Fruit fly (Drosophila melanogaster): ENCODE data around the gene CG9649.

DNA sequence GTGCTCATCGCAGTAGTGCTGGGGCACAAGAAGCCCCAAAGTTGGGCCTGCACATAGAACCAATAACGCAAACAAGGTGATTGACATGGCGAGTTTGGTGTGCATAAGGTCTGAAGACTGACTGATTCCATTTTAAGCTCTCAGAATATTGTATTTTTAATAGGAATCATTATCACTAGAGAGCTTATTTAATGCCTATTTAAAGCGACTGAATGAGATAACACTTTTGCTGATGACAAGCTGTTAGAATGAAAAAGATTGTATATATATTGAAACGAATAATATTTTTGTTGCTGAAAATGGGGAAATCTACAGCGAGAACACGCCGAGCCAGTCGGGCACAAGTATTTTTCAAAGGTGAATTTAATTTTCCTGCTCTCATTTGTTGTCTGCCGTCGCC lies 27.7 kb upstream of the CG9649 start, which contains the start of gene CG9616:
- TF ChIP-seq Met (GFP tag; optimal IDR thresholded peaks at IDR 0.05): no peak
- TF ChIP-seq CG6163 (GFP tag; IDR thresholded peaks at IDR 0.05): no peak
- no peak for TF ChIP-seq svp (GFP tag)
- TF ChIP-seq Eip78C (GFP tag): no peak
- TF ChIP-seq Hr39 (GFP tag; optimal IDR thresholded peaks at IDR 0.05): no peak
- TF ChIP-seq CG6854 (GFP tag; optimal IDR thresholded peaks at IDR 0.05): no peak
- TF ChIP-seq achi (GFP tag; optimal IDR thresholded peaks at IDR 0.05): no peak
- TF ChIP-seq vri (GFP tag; optimal IDR thresholded peaks at IDR 0.05): no peak
